Fruit fly (Drosophila melanogaster): ENCODE data around the gene aay.

DNA sequence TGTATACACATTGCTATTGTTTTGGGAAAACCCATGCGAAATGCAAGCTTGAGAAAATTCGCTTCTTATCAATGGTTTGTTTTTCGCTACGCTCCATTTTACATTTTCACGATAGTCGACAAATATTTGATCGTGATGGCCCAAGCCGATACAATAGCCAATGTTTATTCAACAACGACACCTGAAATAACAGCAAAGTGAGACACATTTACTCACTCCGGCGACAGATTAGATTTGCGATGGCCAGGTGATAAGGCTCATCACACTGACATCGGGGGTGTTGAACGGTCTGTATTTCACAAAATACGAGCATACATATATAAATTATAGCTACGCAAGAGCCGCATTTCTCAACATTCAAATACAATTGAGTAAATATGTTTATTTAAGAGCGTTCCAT, 25.9 kb upstream of the aay start:
- TF ChIP-seq tup (GFP tag; optimal IDR thresholded peaks at IDR 0.05) (peak; percentile 36), seq (GFP tag; IDR thresholded peaks at IDR 0.05) (peak; percentile 35; the same call in 1 of the 2 replicates)

All from whole organism, embryonic.